Fruit fly (Drosophila melanogaster): Measurements from ENCODE around the gene CG8500.

CG8500 gene

dm6 chr3R:9767620-9768592 is 16.5 kb upstream of the CG8500 start, which contains the start of gene Naa80 (continued):
- TF ChIP-seq Aef1 (GFP tag; IDR thresholded peaks at IDR 0.05) (peak; percentile 37; the same call in 1 of the 3 replicates), sqz (GFP tag; optimal IDR thresholded peaks at IDR 0.05) (no peak), CG11696 (GFP tag; IDR thresholded peaks at IDR 0.05) (no peak), CG2712 (tag; optimal IDR thresholded peaks at IDR 0.05) (peak; percentile 35), CG6791 (GFP tag; IDR thresholded peaks at IDR 0.05; ENCODE audit: partially characterized antibody) (peak; percentile 61; the same call in 1 of the 3 replicates), Hmr (GFP tag; optimal IDR thresholded peaks at IDR 0.05) (peak; percentile 83), CG7786 (GFP tag; optimal IDR thresholded peaks at IDR 0.05) (peak; percentile 76), ftz-f1 (GFP tag; optimal IDR thresholded peaks at IDR 0.05) (peak; percentile 88), CG10321 (GFP tag; IDR thresholded peaks at IDR 0.05) (peak; percentile 11; the same call in 1 of the 2 replicates), ind (GFP tag; optimal IDR thresholded peaks at IDR 0.05) (peak; percentile 72), zen2 (GFP tag; IDR thresholded peaks at IDR 0.05; ENCODE audit: partially characterized antibody) (no peak), CG12236 (GFP tag; optimal IDR thresholded peaks at IDR 0.05) (no peak), nerfin-2 (GFP tag; IDR thresholded peaks at IDR 0.05; ENCODE audit: partially characterized antibody) (peak; percentile 47; the same call in 1 of the 2 replicates), her (GFP tag; optimal IDR thresholded peaks at IDR 0.05) (peak; percentile 84), slp2 (GFP tag; optimal IDR thresholded peaks at IDR 0.05) (peak; percentile 6), CG5245 (GFP tag; optimal IDR thresholded peaks at IDR 0.05) (peak; percentile 21), CG14710 (tag; optimal IDR thresholded peaks at IDR 0.05) (peak; percentile 43), dmrt99B (tag; optimal IDR thresholded peaks at IDR 0.05) (no peak), Nf-YC (tag; optimal IDR thresholded peaks at IDR 0.05) (peak; percentile 52), CG6254 (GFP tag; optimal IDR thresholded peaks at IDR 0.05) (no peak), HHEX (GFP tag; optimal IDR thresholded peaks at IDR 0.05) (peak; percentile 66), BtbVII (GFP tag; optimal IDR thresholded peaks at IDR 0.05) (peak; percentile 4), CG15696 (tag; optimal IDR thresholded peaks at IDR 0.05) (peak; percentile 53), CG33557 (GFP tag; optimal IDR thresholded peaks at IDR 0.05) (no peak), CG14667 (GFP tag; IDR thresholded peaks at IDR 0.05) (no peak; the same call in 1 of the 2 replicates), btn (GFP tag; optimal IDR thresholded peaks at IDR 0.05) (no peak), CTCF (GFP tag; optimal IDR thresholded peaks at IDR 0.05) (peak; percentile 37), CG9932 (GFP tag; IDR thresholded peaks at IDR 0.05) (peak; percentile 87), dpn (GFP tag; optimal IDR thresholded peaks at IDR 0.05) (peak; percentile 77), lbe (GFP tag; optimal IDR thresholded peaks at IDR 0.05) (peak; percentile 63), CG9609 (GFP tag; optimal IDR thresholded peaks at IDR 0.05) (peak; percentile 78), stwl (tag; optimal IDR thresholded peaks at IDR 0.05) (peak; percentile 77), YL-1 (GFP tag; optimal IDR thresholded peaks at IDR 0.05) (peak; percentile 94), esg (GFP tag; conservative IDR thresholded peaks at IDR 0.05) (no peak), Nf-YA (GFP tag; IDR thresholded peaks at IDR 0.05) (no peak), HmgZ (tag; optimal IDR thresholded peaks at IDR 0.05) (peak; percentile 87), CG16779 (GFP tag; IDR thresholded peaks at IDR 0.05) (peak; percentile 73; the same call in 1 of the 2 replicates), CG6654 (GFP tag; optimal IDR thresholded peaks at IDR 0.05) (no peak), CG10979 (tag; optimal IDR thresholded peaks at IDR 0.05) (peak; percentile 21), CG3163 (GFP tag; optimal IDR thresholded peaks at IDR 0.05) (peak; percentile 67), hkb (optimal IDR thresholded peaks at IDR 0.05) (peak; percentile 81), hkb (GFP tag; IDR thresholded peaks at IDR 0.05) (peak; percentile 37; the same call in 1 of the 2 replicates), ranshi (GFP tag; IDR thresholded peaks at IDR 0.05) (peak; percentile 54; the same call in 1 of the 2 replicates), CG17829 (tag; optimal IDR thresholded peaks at IDR 0.05) (peak; percentile 58), emc (GFP tag; optimal IDR thresholded peaks at IDR 0.05) (peak; percentile 32), CG7928 (GFP tag; optimal IDR thresholded peaks at IDR 0.05) (peak; percentile 7), dan (GFP tag; IDR thresholded peaks at IDR 0.05) (no peak), sd (tag; optimal IDR thresholded peaks at IDR 0.05) (peak; percentile 52), Elba2 (GFP tag; optimal IDR thresholded peaks at IDR 0.05) (no peak)

Measured in whole organism, embryonic.